Worm (Caenorhabditis elegans): Measurements from ENCODE around the gene F54B11.11.

The F54B11.11 gene

DNA sequence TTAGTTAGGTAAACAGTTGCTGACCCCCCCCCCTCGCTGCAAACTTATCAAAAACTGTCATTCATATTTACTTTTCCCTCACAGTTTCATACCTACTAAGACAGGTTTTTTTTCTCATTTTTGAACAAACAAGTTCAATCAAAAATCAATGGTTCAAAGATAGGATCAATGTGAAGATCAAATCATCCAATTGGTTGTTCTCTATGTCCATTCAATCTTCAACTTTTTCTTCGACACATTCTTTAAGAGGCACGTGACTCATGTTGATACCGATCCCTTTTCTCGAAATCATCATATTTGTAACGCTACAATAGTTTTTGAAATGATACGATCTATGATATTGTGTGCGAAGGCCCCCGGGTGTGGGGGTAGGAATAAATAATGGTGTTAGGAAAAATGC lies 38.9 kb upstream of the F54B11.11 start (continued):
- TF ChIP-seq ceh-90 (tag; optimal IDR thresholded peaks at IDR 0.05) (no peak), snu-23 (GFP tag; optimal IDR thresholded peaks at IDR 0.05) (peak; percentile 84), mef-2 (tag; optimal IDR thresholded peaks at IDR 0.05) (no peak), nhr-20 (tag; optimal IDR thresholded peaks at IDR 0.05) (peak; percentile 96), mdl-1 (tag; optimal IDR thresholded peaks at IDR 0.05) (peak in 1 of 2 experiments; percentile 59), xbp-1 (tag; optimal IDR thresholded peaks at IDR 0.05) (peak; percentile 39), jun-1 (tag; optimal IDR thresholded peaks at IDR 0.05) (peak; percentile 24), nhr-90 (tag; optimal IDR thresholded peaks at IDR 0.05; ENCODE audit: poor library complexity) (peak; percentile 77), unc-86 (tag; optimal IDR thresholded peaks at IDR 0.05) (no peak), irx-1 (tag; optimal IDR thresholded peaks at IDR 0.05) (peak; percentile 73), ama-1 (optimal IDR thresholded peaks at IDR 0.05) (no peak), ztf-11 (tag; optimal IDR thresholded peaks at IDR 0.05) (no peak), efl-1 (optimal IDR thresholded peaks at IDR 0.05) (peak in 1 of 2 experiments; percentile 5), efl-1 (GFP tag; optimal IDR thresholded peaks at IDR 0.05 in 1 of 2) (peak in 1 of 2 experiments; percentile 85), fos-1 (tag; optimal IDR thresholded peaks at IDR 0.05) (no peak), pqm-1 (tag; optimal IDR thresholded peaks at IDR 0.05) (no peak), nhr-12 (tag; optimal IDR thresholded peaks at IDR 0.05) (no peak), snpc-4 (tag; optimal IDR thresholded peaks at IDR 0.05) (no peak), egl-27 (tag; optimal IDR thresholded peaks at IDR 0.05) (no peak), hlh-17 (GFP tag; optimal IDR thresholded peaks at IDR 0.05; ENCODE audit: borderline replicate concordance) (no peak), elt-3 (tag; optimal IDR thresholded peaks at IDR 0.05) (peak in 5 of 6 experiments; percentile 23 to 93 (median 90)), skn-1 (tag; optimal IDR thresholded peaks at IDR 0.05) (peak; percentile 68), elt-2 (tag; optimal IDR thresholded peaks at IDR 0.05) (no peak), swsn-7 (tag; optimal IDR thresholded peaks at IDR 0.05) (peak; percentile 20), egl-13 (tag; optimal IDR thresholded peaks at IDR 0.05) (no peak), nhr-237 (tag; optimal IDR thresholded peaks at IDR 0.05) (no peak), Y116A8C.19 (tag; optimal IDR thresholded peaks at IDR 0.05; ENCODE audit: borderline replicate concordance) (no peak), hpl-2 (GFP tag; optimal IDR thresholded peaks at IDR 0.05) (no peak), unc-130 (tag; optimal IDR thresholded peaks at IDR 0.05) (peak; percentile 6), tbx-2 (tag; optimal IDR thresholded peaks at IDR 0.05) (peak; percentile 79), unc-98 (GFP tag; IDR thresholded peaks at IDR 0.05) (no peak), ceh-63 (GFP tag; optimal IDR thresholded peaks at IDR 0.05) (no peak), F16B12.6 (tag; optimal IDR thresholded peaks at IDR 0.05) (no peak), dpl-1 (GFP tag; optimal IDR thresholded peaks at IDR 0.05) (peak in 1 of 3 experiments; percentile 26), nhr-71 (tag; optimal IDR thresholded peaks at IDR 0.05) (peak; percentile 88), pag-3 (tag; optimal IDR thresholded peaks at IDR 0.05; ENCODE audit: borderline replicate concordance, insufficient read depth) (no peak), lsy-2 (tag; optimal IDR thresholded peaks at IDR 0.05) (peak; percentile 43 to 67), nhr-84 (tag; optimal IDR thresholded peaks at IDR 0.05) (no peak), lin-13 (GFP tag; optimal IDR thresholded peaks at IDR 0.05) (no peak), ets-5 (GFP tag; IDR thresholded peaks at IDR 0.05) (no peak), sox-4 (tag; optimal IDR thresholded peaks at IDR 0.05) (no peak), nhr-11 (tag; optimal IDR thresholded peaks at IDR 0.05) (no peak), nhr-47 (tag; optimal IDR thresholded peaks at IDR 0.05) (peak; percentile 68), nhr-76 (tag; optimal IDR thresholded peaks at IDR 0.05) (no peak), sptf-1 (tag; optimal IDR thresholded peaks at IDR 0.05) (no peak), mep-1 (tag; optimal IDR thresholded peaks at IDR 0.05) (peak; percentile 30), ceh-82 (tag; optimal IDR thresholded peaks at IDR 0.05) (no peak), nhr-19 (GFP tag; conservative IDR thresholded peaks at IDR 0.05) (peak; percentile 91), ceh-88 (GFP tag; IDR thresholded peaks at IDR 0.05) (0 out of 2 replicates have a peak, but pooled peaks have one; percentile 28), mab-9 (GFP tag; IDR thresholded peaks at IDR 0.05) (no peak), hlh-4 (tag; optimal IDR thresholded peaks at IDR 0.05) (no peak), nhr-85 (tag) (peak; percentile 100), lir-3 (tag; optimal IDR thresholded peaks at IDR 0.05; ENCODE audit: poor library complexity) (peak; percentile 48), sup-37 (GFP tag; optimal IDR thresholded peaks at IDR 0.05) (no peak)
